Fruit fly (Drosophila melanogaster): ENCODE measurements around the gene CG7906.

Gene CG7906

DNA sequence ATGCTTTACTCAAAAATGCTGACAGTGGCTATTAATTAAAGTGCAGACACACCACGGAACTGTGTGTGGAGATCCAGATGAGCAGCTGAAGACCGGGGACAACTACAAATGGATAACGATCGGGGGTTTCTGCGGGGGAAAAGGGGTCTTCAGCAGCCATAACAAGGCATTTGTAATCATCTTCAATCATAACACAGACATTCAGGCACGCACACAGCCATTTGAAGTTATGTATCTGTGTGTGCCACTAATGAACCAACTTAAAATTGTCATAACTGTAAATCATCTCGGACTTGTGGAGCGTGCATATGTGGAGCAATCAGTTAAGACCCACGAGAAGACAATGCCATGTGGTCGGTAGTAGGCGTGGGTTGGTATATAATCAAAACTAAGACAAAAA is 45.7 kb downstream of the CG7906 start:
- no peak for TF ChIP-seq psq (optimal IDR thresholded peaks at IDR 0.05)
- TF ChIP-seq EcR (GFP tag; optimal IDR thresholded peaks at IDR 0.05), result no peak

DNA sequence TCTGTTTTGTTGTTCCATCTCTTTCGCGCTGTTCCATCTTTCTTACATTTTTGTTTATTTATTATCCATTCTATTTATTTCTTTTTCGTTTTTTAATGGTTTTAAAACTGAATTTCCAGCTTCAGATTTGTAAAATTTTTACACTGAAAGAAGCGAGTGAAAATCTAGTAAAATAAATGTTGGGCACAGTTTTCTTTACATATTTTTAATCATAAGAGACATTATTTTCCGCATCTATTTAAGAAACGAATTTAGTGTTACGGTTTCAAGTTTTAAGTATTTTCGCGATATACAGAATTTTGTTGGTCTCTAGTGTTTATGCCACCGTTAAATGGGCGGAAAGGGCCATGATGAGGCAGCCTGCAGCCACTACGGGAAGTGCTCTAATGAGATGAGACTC is 51.4 kb downstream of the CG7906 start:
- TF ChIP-seq pan (optimal IDR thresholded peaks at IDR 0.05) (no peak), CG8478 (optimal IDR thresholded peaks at IDR 0.05) (no peak), psq (optimal IDR thresholded peaks at IDR 0.05) (no peak), usp (GFP tag; optimal IDR thresholded peaks at IDR 0.05) (no peak), EcR (GFP tag; optimal IDR thresholded peaks at IDR 0.05) (no peak), Dll (optimal IDR thresholded peaks at IDR 0.05) (no peak)
